Fruit fly (Drosophila melanogaster) whole organism, adult: ENCODE measurements around the gene CG32095.
A peak's percentile ranks its signal among the peaks of the same experiment; 100 is the strongest.

Experiments used
- CG11617 ChIP-seq: fragments of 200-800 bp; sonication (Bioruptor generic); optimal IDR thresholded peaks from 2 replicates; lab custom pipeline; 2017; ENCODE audit warnings: mild to moderate bottlenecking, missing biosample characterization, missing genetic modification reagents, missing genetic modification characterization
- CG12768 ChIP-seq: fragments of 200-800 bp; sonication (Bioruptor generic); optimal IDR thresholded peaks from 2 replicates; lab custom pipeline; 2017; ENCODE audit warnings: missing biosample characterization, missing genetic modification characterization, mild to moderate bottlenecking, moderate library complexity, missing genetic modification reagents
- CG1620 ChIP-seq: fragments of 200-800 bp; sonication (Bioruptor generic); optimal IDR thresholded peaks from 2 replicates; lab custom pipeline; 2016; ENCODE audit warnings: missing biosample characterization, missing genetic modification characterization
- CG33017 ChIP-seq: fragments of 200-800 bp; sonication (Bioruptor generic); optimal IDR thresholded peaks from 2 replicates; lab custom pipeline; 2018; ENCODE audit warnings: missing biosample characterization, mild to moderate bottlenecking, missing genetic modification characterization, moderate library complexity
- CG5204 ChIP-seq: fragments of 200-800 bp; sonication (Bioruptor generic); optimal IDR thresholded peaks from 2 replicates; lab custom pipeline; 2016; ENCODE audit warnings: missing biosample characterization, missing genetic modification characterization
- CG7101 ChIP-seq: fragments of 200-800 bp; sonication (Bioruptor generic); optimal IDR thresholded peaks from 2 replicates; lab custom pipeline; 2018; ENCODE audit warnings: missing biosample characterization, mild to moderate bottlenecking, missing genetic modification characterization, moderate library complexity
- Clk ChIP-seq: fragments of 200-800 bp; sonication (Bioruptor generic); optimal IDR thresholded peaks from 2 replicates; lab custom pipeline; 2017; ENCODE audit warnings: missing biosample characterization, missing genetic modification characterization
- Crg-1 ChIP-seq: fragments of 200-800 bp; sonication (Bioruptor generic); optimal IDR thresholded peaks from 2 replicates; lab custom pipeline; 2016; ENCODE audit warnings: missing biosample characterization, missing genetic modification characterization
- Mnt ChIP-seq: fragments of 200-800 bp; sonication (Bioruptor generic); optimal IDR thresholded peaks from 2 replicates; lab custom pipeline; 2016; ENCODE audit warnings: missing biosample characterization, mild to moderate bottlenecking, missing genetic modification characterization
- bab1 ChIP-seq: fragments of 200-800 bp; sonication (Bioruptor generic); optimal IDR thresholded peaks from 3 replicates; lab custom pipeline; 2019; ENCODE audit warnings: missing biosample characterization, mild to moderate bottlenecking, missing genetic modification characterization, moderate library complexity
- cic ChIP-seq: fragments of 200-800 bp; sonication (Bioruptor generic); optimal IDR thresholded peaks from 2 replicates; lab custom pipeline; 2017; ENCODE audit warnings: missing biosample characterization, mild to moderate bottlenecking, missing genetic modification characterization, moderate library complexity
- cnc ChIP-seq, 2 experiments: fragments of >200 bp; optimal IDR thresholded peaks; 2 replicates each; lab custom pipeline; 2017
- ovo ChIP-seq: fragments of 200-800 bp; sonication (Bioruptor generic); optimal IDR thresholded peaks from 2 replicates; lab custom pipeline; 2016; ENCODE audit warnings: missing biosample characterization, missing genetic modification characterization
- toe ChIP-seq: fragments of 200-800 bp; sonication (Bioruptor generic); optimal IDR thresholded peaks from 2 replicates; lab custom pipeline; 2016; ENCODE audit warnings: missing biosample characterization, missing genetic modification characterization

DNA sequence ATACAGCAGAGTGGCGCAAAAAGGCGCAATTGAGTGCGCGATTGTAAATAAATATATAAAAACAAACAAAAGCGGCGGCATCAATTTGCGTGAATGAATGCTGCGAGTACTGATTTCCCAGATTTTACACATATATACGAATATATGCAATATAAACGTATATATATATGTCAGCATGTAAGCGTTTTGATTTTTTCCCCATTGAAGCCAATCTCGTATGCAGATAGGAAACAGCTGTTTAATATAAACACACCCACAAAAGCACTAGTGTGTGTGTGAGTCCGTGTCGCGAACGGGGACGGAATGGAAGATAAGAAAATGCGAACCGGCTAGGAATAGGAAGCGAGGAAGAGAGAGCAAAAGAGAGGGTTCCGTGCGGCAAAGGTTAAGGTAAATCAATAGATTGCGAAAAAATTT lies 36.6 kb downstream of the CG32095 start:
- TF ChIP-seq CG33017 (tag; lab: Kevin White, UChicago) (no peak), cnc (optimal IDR thresholded peaks at IDR 0.05; lab: Kevin White, UChicago) (no peak), Mnt (GFP tag; lab: Kevin White, UChicago) (peak; percentile 17), CG5204 (GFP tag; lab: Kevin White, UChicago) (no peak), ovo (GFP tag; lab: Kevin White, UChicago) (no peak), cic (GFP tag; lab: Kevin White, UChicago) (peak; percentile 99), CG1620 (no peak), CG12768 (GFP tag; lab: Kevin White, UChicago) (no peak), CG11617 (GFP tag; lab: Kevin White, UChicago) (no peak), CG7101 (tag; lab: Kevin White, UChicago) (no peak), toe (GFP tag; lab: Kevin White, UChicago) (no peak), Clk (no peak), bab1 (GFP tag; lab: Kevin White, UChicago) (no peak), Crg-1 (GFP tag; lab: Kevin White, UChicago) (no peak)
